Worm (Caenorhabditis elegans) whole organism, L1 larva: Measurements from ENCODE around the gene R144.10.

ENCODE experiments used
- C04F5.9 ChIP-seq: sonication (generic microtip); optimal IDR thresholded peaks from 2 replicates; lab custom pipeline; 2016; ENCODE audit warnings: missing genetic modification characterization, missing compliant biosample characterization
- C16A3.4 ChIP-seq: fragments of 150-350 bp; optimal IDR thresholded peaks from 2 replicates; lab custom pipeline; 2014; ENCODE audit warnings: missing biosample characterization, missing genetic modification characterization
- Y116A8C.19 ChIP-seq: sonication (generic microtip); optimal IDR thresholded peaks from 2 replicates; lab custom pipeline; 2016; ENCODE audit warnings: missing compliant biosample characterization, missing genetic modification characterization, borderline replicate concordance
- aha-1 ChIP-seq: fragments of 150-350 bp; optimal IDR thresholded peaks from 2 replicates; lab custom pipeline; 2014; ENCODE audit warnings: missing biosample characterization, missing genetic modification characterization
- alr-1 ChIP-seq: fragments of 200-800 bp; sonication (Bioruptor generic); optimal IDR thresholded peaks from 2 replicates; lab custom pipeline; 2018; ENCODE audit warnings: borderline replicate concordance, mild to moderate bottlenecking, missing genetic modification characterization, missing compliant biosample characterization
- aly-2 ChIP-seq: fragments of 150-350 bp; optimal IDR thresholded peaks from 2 replicates; lab custom pipeline; 2014; ENCODE audit warnings: missing biosample characterization, missing genetic modification characterization
- blmp-1 ChIP-seq: fragments of 150-350 bp; optimal IDR thresholded peaks from 2 replicates; lab custom pipeline; 2014; ENCODE audit warnings: missing biosample characterization, missing genetic modification characterization
- ceh-63 ChIP-seq: fragments of 200-800 bp; sonication (Bioruptor generic); optimal IDR thresholded peaks from 2 replicates; lab custom pipeline; 2018; ENCODE audit warnings: mild to moderate bottlenecking, missing genetic modification characterization, missing compliant biosample characterization
- ceh-8 ChIP-seq: fragments of 200-800 bp; sonication (Bioruptor generic); optimal IDR thresholded peaks from 2 replicates; lab custom pipeline; 2018; ENCODE audit warnings: mild to moderate bottlenecking, missing genetic modification characterization, moderate library complexity, missing compliant biosample characterization
- ceh-88 ChIP-seq: fragments of 200-800 bp; sonication (Bioruptor generic); IDR thresholded peaks from 2 replicates; pipeline ENCODE4 v1.3.6; 2022; ENCODE audit warnings: missing genetic modification characterization, missing compliant biosample characterization
- dpl-1 ChIP-seq, 3 experiments: fragments of 150-350 bp in 2 of 3; sonication (generic microtip) in 1 of 3; optimal IDR thresholded peaks; 2 replicates each; lab custom pipeline; 2014 to 2017; ENCODE audit warnings: missing biosample characterization in 3 of 3, missing genetic modification characterization in 3 of 3, missing genetic modification reagents in 3 of 3
- efl-1 ChIP-seq, 4 experiments: fragments of 150-350 bp; optimal IDR thresholded peaks in 3 of 4; peaks in 1 of 4; 1 replicate in 1 of 4; 2 replicates in 3 of 4; lab custom pipeline; 2014; ENCODE audit warnings: missing biosample characterization in 2 of 4, missing genetic modification characterization in 2 of 4, missing genetic modification reagents in 2 of 4
- efl-3 ChIP-seq: fragments of 200-800 bp; sonication (Bioruptor generic); optimal IDR thresholded peaks from 2 replicates; lab custom pipeline; 2018; ENCODE audit warnings: mild to moderate bottlenecking, missing genetic modification characterization, missing compliant biosample characterization
- egl-13 ChIP-seq: sonication (generic microtip); optimal IDR thresholded peaks from 2 replicates; lab custom pipeline; 2016; ENCODE audit warnings: missing genotype, missing genetic modification reagents, missing genetic modification characterization, missing compliant biosample characterization
- egl-27 ChIP-seq, 2 experiments: fragments of 150-350 bp in 1 of 2; sonication (generic microtip); optimal IDR thresholded peaks; 3 replicates each; lab custom pipeline; 2017 to 2018; ENCODE audit warnings: missing biosample characterization in 2 of 2, missing genetic modification characterization in 2 of 2, missing genetic modification reagents in 2 of 2
- elt-3 ChIP-seq, 6 experiments: fragments of 150-350 bp in 1 of 6; sonication (generic microtip); optimal IDR thresholded peaks; 2 replicates each; lab custom pipeline; 2017 to 2018; ENCODE audit warnings: missing biosample characterization in 6 of 6, missing genetic modification characterization in 6 of 6, inconsistent platforms in 1 of 6
- fkh-8 ChIP-seq: sonication (generic microtip); optimal IDR thresholded peaks from 2 replicates; lab custom pipeline; 2016; ENCODE audit warnings: mild to moderate bottlenecking, missing genetic modification characterization, missing compliant biosample characterization
- grh-1 ChIP-seq: fragments of 200-800 bp; sonication (Bioruptor generic); IDR thresholded peaks from 2 replicates; pipeline ENCODE4 v1.3.6; 2022; ENCODE audit warnings: missing genetic modification reagents, missing genetic modification characterization, missing compliant biosample characterization
- irx-1 ChIP-seq: sonication (generic microtip); optimal IDR thresholded peaks from 2 replicates; lab custom pipeline; 2016; ENCODE audit warnings: missing genetic modification characterization, missing compliant biosample characterization
- isw-1 ChIP-seq: fragments of 200-800 bp; sonication (Bioruptor generic); IDR thresholded peaks from 2 replicates; pipeline ENCODE4 v1.3.6; 2022; ENCODE audit warnings: missing genetic modification characterization, missing compliant biosample characterization
- jun-1 ChIP-seq: fragments of 150-350 bp; optimal IDR thresholded peaks from 2 replicates; lab custom pipeline; 2014; ENCODE audit warnings: missing biosample characterization, missing genetic modification reagents, missing genetic modification characterization
- lin-13 ChIP-seq: fragments of 150-350 bp; optimal IDR thresholded peaks from 2 replicates; lab custom pipeline; 2014; ENCODE audit warnings: missing biosample characterization, missing genetic modification reagents, missing genetic modification characterization
- lin-39 ChIP-seq: fragments of 150-350 bp; optimal IDR thresholded peaks from 2 replicates; lab custom pipeline; 2014; ENCODE audit warnings: missing biosample characterization, missing genetic modification reagents, missing genetic modification characterization
- lir-3 ChIP-seq: sonication (generic microtip); optimal IDR thresholded peaks from 2 replicates; lab custom pipeline; 2016; ENCODE audit warnings: mild to moderate bottlenecking, missing genetic modification characterization, moderate library complexity, missing compliant biosample characterization; ENCODE audit not compliant: poor library complexity
- lsy-2 ChIP-seq, 2 experiments: fragments of 150-350 bp; optimal IDR thresholded peaks; 2 replicates each; lab custom pipeline; 2014; ENCODE audit warnings: missing biosample characterization in 2 of 2, missing genetic modification characterization in 2 of 2
- mdl-1 ChIP-seq, 2 experiments: fragments of 150-350 bp; optimal IDR thresholded peaks; 2 replicates each; lab custom pipeline; 2014 to 2017; ENCODE audit warnings: missing biosample characterization in 2 of 2, missing genetic modification characterization in 2 of 2, inconsistent platforms in 1 of 2
- nhr-11 ChIP-seq: fragments of 150-350 bp; optimal IDR thresholded peaks from 2 replicates; lab custom pipeline; 2014; ENCODE audit warnings: missing biosample characterization, missing genetic modification characterization
- nhr-20 ChIP-seq: sonication (generic microtip); optimal IDR thresholded peaks from 2 replicates; lab custom pipeline; 2016; ENCODE audit warnings: mild to moderate bottlenecking, missing genetic modification characterization, missing compliant biosample characterization
- nhr-71 ChIP-seq: sonication (generic microtip); optimal IDR thresholded peaks from 2 replicates; lab custom pipeline; 2016; ENCODE audit warnings: mild to moderate bottlenecking, missing genetic modification characterization, moderate library complexity, missing compliant biosample characterization
- nhr-77 ChIP-seq: fragments of 150-350 bp; optimal IDR thresholded peaks from 2 replicates; lab custom pipeline; 2014; ENCODE audit warnings: missing biosample characterization, missing genetic modification characterization
- nhr-85 ChIP-seq: sonication (generic microtip); peaks from one replicate; lab custom pipeline; 2016; ENCODE audit warnings: missing genetic modification characterization, inconsistent platforms, missing compliant biosample characterization
- pax-3 ChIP-seq: fragments of 200-800 bp; sonication (Bioruptor generic); optimal IDR thresholded peaks from 2 replicates; lab custom pipeline; 2018; ENCODE audit warnings: mild to moderate bottlenecking, missing genetic modification characterization, moderate library complexity, missing compliant biosample characterization
- pqm-1 ChIP-seq: sonication (generic microtip); optimal IDR thresholded peaks from 3 replicates; lab custom pipeline; 2017; ENCODE audit warnings: missing biosample characterization, missing genetic modification characterization
- rnt-1 ChIP-seq: sonication (generic microtip); optimal IDR thresholded peaks from 2 replicates; lab custom pipeline; 2016; ENCODE audit warnings: mild to moderate bottlenecking, missing genetic modification characterization, moderate library complexity, missing compliant biosample characterization
- skn-1 ChIP-seq: fragments of 150-350 bp; optimal IDR thresholded peaks from 2 replicates; lab custom pipeline; 2014; ENCODE audit warnings: missing biosample characterization, missing genetic modification characterization
- snpc-4 ChIP-seq: fragments of 150-350 bp; optimal IDR thresholded peaks from 2 replicates; lab custom pipeline; 2014; ENCODE audit warnings: missing biosample characterization, missing genetic modification characterization
- snu-23 ChIP-seq: sonication (generic microtip); optimal IDR thresholded peaks from 2 replicates; lab custom pipeline; 2016; ENCODE audit warnings: missing genetic modification characterization, missing compliant biosample characterization
- swsn-7 ChIP-seq: sonication (generic microtip); optimal IDR thresholded peaks from 2 replicates; lab custom pipeline; 2016; ENCODE audit warnings: missing genetic modification characterization, missing compliant biosample characterization
- tbx-2 ChIP-seq: sonication (generic microtip); optimal IDR thresholded peaks from 2 replicates; lab custom pipeline; 2016; ENCODE audit warnings: missing genetic modification characterization, missing compliant biosample characterization
- tlp-1 ChIP-seq: fragments of 150-350 bp; optimal IDR thresholded peaks from 2 replicates; lab custom pipeline; 2014; ENCODE audit warnings: missing biosample characterization, missing genetic modification characterization
- unc-30 ChIP-seq: sonication (generic microtip); optimal IDR thresholded peaks from 2 replicates; lab custom pipeline; 2017; ENCODE audit warnings: missing biosample characterization, missing genetic modification characterization
- unc-86 ChIP-seq: sonication (generic microtip); optimal IDR thresholded peaks from 2 replicates; lab custom pipeline; 2016; ENCODE audit warnings: missing genetic modification characterization, missing compliant biosample characterization
- unc-98 ChIP-seq: fragments of 200-800 bp; sonication (Bioruptor generic); IDR thresholded peaks from 2 replicates; pipeline ENCODE4 v1.3.6; 2022; ENCODE audit warnings: missing genetic modification characterization, missing compliant biosample characterization
- zip-4 ChIP-seq: fragments of 200-800 bp; sonication (Bioruptor generic); optimal IDR thresholded peaks from 2 replicates; lab custom pipeline; 2018; ENCODE audit warnings: mild to moderate bottlenecking, missing genetic modification characterization, moderate library complexity, missing compliant biosample characterization
- ztf-11 ChIP-seq, 2 experiments: sonication (generic microtip); optimal IDR thresholded peaks; 2 replicates each; lab custom pipeline; 2016 to 2017; ENCODE audit warnings: missing genetic modification characterization in 2 of 2, missing biosample characterization in 1 of 2, missing compliant biosample characterization in 1 of 2
- ztf-4 ChIP-seq: fragments of 150-350 bp; optimal IDR thresholded peaks from 2 replicates; lab custom pipeline; 2014; ENCODE audit warnings: missing biosample characterization, missing genetic modification characterization

Gene R144.10

ce11 chrIII:5042112-5042511, 40.0 kb upstream of the R144.10 start, which contains the start of gene nlp-43:
TSS of gene nlp-43 (plus strand) at chrIII:5042412.
- TF ChIP-seq lin-13 (GFP tag; lab: Kevin White, UChicago) (no peak), aha-1 (tag; lab: Kevin White, UChicago) (no peak), ceh-63 (GFP tag; lab: Kevin White, UChicago) (no peak), blmp-1 (tag; lab: Kevin White, UChicago) (no peak), grh-1 (GFP tag; lab: Robert Waterston, UW) (no peak), fkh-8 (tag; lab: Kevin White, UChicago) (no peak), egl-13 (tag; lab: Kevin White, UChicago) (no peak), nhr-11 (tag; lab: Kevin White, UChicago) (no peak), unc-30 (tag; lab: Kevin White, UChicago) (no peak), alr-1 (tag; lab: Kevin White, UChicago) (no peak), irx-1 (tag; lab: Kevin White, UChicago) (no peak), lin-39 (tag; lab: Kevin White, UChicago) (no peak), tbx-2 (tag; lab: Kevin White, UChicago) (no peak), mdl-1 (tag; optimal IDR thresholded peaks at IDR 0.05; lab: Kevin White, UChicago) (no peak), isw-1 (GFP tag; lab: Robert Waterston, UW) (no peak), lir-3 (no peak), jun-1 (tag; lab: Kevin White, UChicago) (no peak), snpc-4 (no peak), Y116A8C.19 (tag; lab: Kevin White, UChicago) (no peak)

ce11 chrIII:5036158-5036557, 34.0 kb upstream of the R144.10 start, which contains the start of gene C45G9.6:
TSS of gene C45G9.6 (plus strand) at chrIII:5036458.
- TF ChIP-seq efl-3 (GFP tag; lab: Kevin White, UChicago) (no peak), swsn-7 (tag; lab: Kevin White, UChicago) (no peak), fkh-8 (tag; lab: Kevin White, UChicago) (no peak), lsy-2 (tag; optimal IDR thresholded peaks at IDR 0.05; lab: Kevin White, UChicago) (no peak), aly-2 (no peak), zip-4 (GFP tag; lab: Kevin White, UChicago) (no peak), unc-98 (GFP tag; lab: Robert Waterston, UW) (no peak), ceh-8 (GFP tag; lab: Kevin White, UChicago) (no peak), lir-3 (no peak), nhr-71 (tag; lab: Kevin White, UChicago) (no peak), egl-27 (tag; optimal IDR thresholded peaks at IDR 0.05; lab: Kevin White, UChicago) (no peak), tlp-1 (tag; lab: Kevin White, UChicago) (no peak), snu-23 (no peak), irx-1 (tag; lab: Kevin White, UChicago) (no peak), efl-1 (optimal IDR thresholded peaks at IDR 0.05; lab: Kevin White, UChicago) (no peak), efl-1 (GFP tag; optimal IDR thresholded peaks at IDR 0.05 in 1 of 2; lab: Kevin White, UChicago) (no peak), pqm-1 (tag; lab: Kevin White, UChicago) (no peak)
- TF ChIP-seq, all 84 proteins: peak for 0

ce11 chrIII:5031375-5031836, 29.3 kb upstream of the R144.10 start:
- TF ChIP-seq jun-1 (tag; lab: Kevin White, UChicago), result peak; percentile 77
- peak; percentile 15 for TF ChIP-seq C04F5.9
- TF ChIP-seq efl-1 (optimal IDR thresholded peaks at IDR 0.05; lab: Kevin White, UChicago), result peak; percentile 46 to 47
- TF ChIP-seq efl-1 (GFP tag; optimal IDR thresholded peaks at IDR 0.05 in 1 of 2; lab: Kevin White, UChicago), result peak; percentile 29 to 95
- TF ChIP-seq rnt-1 (tag; lab: Kevin White, UChicago), result peak; percentile 58
- TF ChIP-seq zip-4 (GFP tag; lab: Kevin White, UChicago), result peak; percentile 51
- TF ChIP-seq ceh-8 (GFP tag; lab: Kevin White, UChicago), result peak; percentile 71
- peak; percentile 58 for TF ChIP-seq ceh-88
- TF ChIP-seq C16A3.4 (tag; lab: Kevin White, UChicago), result peak; percentile 55
- peak; percentile 15 to 29 (median 28) for TF ChIP-seq dpl-1 (GFP tag; optimal IDR thresholded peaks at IDR 0.05; lab: Kevin White, UChicago)
- TF ChIP-seq nhr-77 (tag; lab: Kevin White, UChicago), result peak; percentile 67
- TF ChIP-seq isw-1 (GFP tag; lab: Robert Waterston, UW), result peak; percentile 50
- TF ChIP-seq mdl-1 (tag; optimal IDR thresholded peaks at IDR 0.05; lab: Kevin White, UChicago), result peak in 1 of 2 experiments; percentile 33
- TF ChIP-seq irx-1 (tag; lab: Kevin White, UChicago), result peak; percentile 31
- peak; percentile 81 for TF ChIP-seq nhr-71 (tag; lab: Kevin White, UChicago)
- peak; percentile 78 for TF ChIP-seq pax-3
- peak; percentile 67 for TF ChIP-seq nhr-20 (tag; lab: Kevin White, UChicago)
- TF ChIP-seq unc-86 (tag; lab: Kevin White, UChicago), result peak; percentile 45
- TF ChIP-seq nhr-85, result peak; percentile 79
- TF ChIP-seq ztf-11 (tag; optimal IDR thresholded peaks at IDR 0.05; lab: Kevin White, UChicago), result peak in 1 of 2 experiments; percentile 71
- TF ChIP-seq elt-3 (tag; optimal IDR thresholded peaks at IDR 0.05; lab: Kevin White, UChicago), result peak in 1 of 6 experiments; percentile 16
- peak; percentile 16 for TF ChIP-seq skn-1 (tag; lab: Kevin White, UChicago)
- peak; percentile 28 for TF ChIP-seq ztf-4
- peak; percentile 69 for TF ChIP-seq fkh-8 (tag; lab: Kevin White, UChicago)
- 0 out of 2 replicates have a peak, but pooled peaks have one; percentile 35 for TF ChIP-seq grh-1 (GFP tag; lab: Robert Waterston, UW)
